Worm (Caenorhabditis elegans) whole organism, L4 larva: ENCODE measurements around the gene R06B9.5.

Experiments
- T26A8.4 ChIP-seq: fragments of 200-800 bp; sonication (Bioruptor generic); IDR thresholded peaks from 2 replicates; pipeline ENCODE4 v1.3.6; 2022; ENCODE audit warnings: missing genetic modification characterization, missing compliant biosample characterization
- Y105C5A.15 ChIP-seq: fragments of 200-800 bp; sonication (Bioruptor generic); IDR thresholded peaks from 2 replicates; pipeline ENCODE4 v1.3.6; 2022; ENCODE audit warnings: missing genetic modification characterization, missing compliant biosample characterization
- aha-1 ChIP-seq: fragments of 150-350 bp; peaks from one replicate; lab custom pipeline; 2014; ENCODE audit warnings: missing biosample characterization, missing genetic modification characterization
- ceh-28 ChIP-seq: fragments of 150-350 bp; optimal IDR thresholded peaks from 2 replicates; lab custom pipeline; 2014; ENCODE audit warnings: missing biosample characterization, missing genetic modification reagents, missing genetic modification characterization
- cey-2 ChIP-seq: sonication (generic microtip); optimal IDR thresholded peaks from 3 replicates; lab custom pipeline; 2017; ENCODE audit warnings: missing genetic modification characterization, mild to moderate bottlenecking, missing compliant biosample characterization, antibody characterized with exemption, borderline replicate concordance; ENCODE audit not compliant: insufficient read depth
- daf-12 ChIP-seq: fragments of 150-350 bp; optimal IDR thresholded peaks from 2 replicates; lab custom pipeline; 2014; ENCODE audit warnings: missing biosample characterization, missing genetic modification reagents, missing genetic modification characterization
- daf-16 ChIP-seq, 3 experiments: sonication (generic microtip); optimal IDR thresholded peaks; 2 replicates each; lab custom pipeline; 2016 to 2017; ENCODE audit warnings: missing genetic modification characterization in 3 of 3, missing genetic modification reagents in 3 of 3, mild to moderate bottlenecking in 2 of 3, missing compliant biosample characterization in 2 of 3, missing biosample characterization in 1 of 3, moderate library complexity in 1 of 3
- dmd-6 ChIP-seq: fragments of 200-800 bp; sonication (Bioruptor generic); IDR thresholded peaks from 2 replicates; pipeline ENCODE4 v1.3.6; 2022; ENCODE audit warnings: missing genetic modification reagents, missing genetic modification characterization, missing compliant biosample characterization
- dmd-8 ChIP-seq: fragments of 200-800 bp; sonication (Bioruptor generic); IDR thresholded peaks from 2 replicates; pipeline ENCODE4 v1.3.6; 2022; ENCODE audit warnings: missing genetic modification characterization, missing compliant biosample characterization
- dve-1 ChIP-seq: sonication (generic microtip); optimal IDR thresholded peaks from 2 replicates; lab custom pipeline; 2017; ENCODE audit warnings: antibody characterized with exemption, mild to moderate bottlenecking, missing genetic modification characterization, missing compliant biosample characterization; ENCODE audit not compliant: insufficient read depth
- fkh-10 ChIP-seq: fragments of 150-350 bp; optimal IDR thresholded peaks from 2 replicates; lab custom pipeline; 2014; ENCODE audit warnings: missing biosample characterization, missing genetic modification reagents, missing genetic modification characterization
- fos-1 ChIP-seq: fragments of 150-350 bp; optimal IDR thresholded peaks from 2 replicates; lab custom pipeline; 2014; ENCODE audit warnings: missing biosample characterization, missing genetic modification characterization
- hif-1 ChIP-seq, 2 experiments: sonication (generic microtip); optimal IDR thresholded peaks; 2 replicates each; lab custom pipeline; 2016 to 2017; ENCODE audit warnings: missing compliant biosample characterization in 2 of 2, missing genetic modification characterization in 2 of 2, missing genetic modification reagents in 2 of 2, missing genotype in 2 of 2, mild to moderate bottlenecking in 1 of 2
- hlh-11 ChIP-seq: fragments of 200-800 bp; sonication (Bioruptor generic); optimal IDR thresholded peaks from 2 replicates; lab custom pipeline; 2018; ENCODE audit warnings: mild to moderate bottlenecking, missing genetic modification characterization, missing compliant biosample characterization
- hlh-30 ChIP-seq: sonication (generic microtip); optimal IDR thresholded peaks from 2 replicates; lab custom pipeline; 2017; ENCODE audit warnings: antibody characterized with exemption, mild to moderate bottlenecking, missing genetic modification characterization, missing compliant biosample characterization; ENCODE audit not compliant: insufficient read depth
- lim-7 ChIP-seq: fragments of 200-800 bp; sonication (Bioruptor generic); IDR thresholded peaks from 2 replicates; pipeline ENCODE4 v1.3.6; 2022; ENCODE audit warnings: missing genetic modification characterization, missing compliant biosample characterization
- lin-1 ChIP-seq: fragments of 200-800 bp; sonication (Bioruptor generic); IDR thresholded peaks from 2 replicates; pipeline ENCODE4 v1.3.6; 2022; ENCODE audit warnings: missing genetic modification reagents, missing genetic modification characterization, missing compliant biosample characterization
- lsy-2 ChIP-seq, 2 experiments: fragments of 150-350 bp in 1 of 2; sonication (generic microtip) in 1 of 2; optimal IDR thresholded peaks; 2 replicates each; lab custom pipeline; 2014 to 2017; ENCODE audit warnings: missing biosample characterization in 2 of 2, missing genetic modification characterization in 2 of 2
- mdl-1 ChIP-seq, 2 experiments: fragments of 150-350 bp in 1 of 2; sonication (generic microtip) in 1 of 2; optimal IDR thresholded peaks; 2 replicates each; lab custom pipeline; 2014 to 2017; ENCODE audit warnings: missing biosample characterization in 2 of 2, missing genetic modification characterization in 2 of 2
- mes-2 ChIP-seq: sonication (generic microtip); optimal IDR thresholded peaks from 2 replicates; lab custom pipeline; 2016; ENCODE audit warnings: missing genotype, mild to moderate bottlenecking, missing genetic modification characterization, missing compliant biosample characterization; ENCODE audit not compliant: poor library complexity, severe bottlenecking
- mxl-3 ChIP-seq: fragments of 200-800 bp; sonication (Bioruptor generic); optimal IDR thresholded peaks from 2 replicates; lab custom pipeline; 2018; ENCODE audit warnings: mild to moderate bottlenecking, missing genetic modification characterization, missing compliant biosample characterization
- nhr-102 ChIP-seq: sonication (generic microtip); optimal IDR thresholded peaks from 2 replicates; lab custom pipeline; 2016; ENCODE audit warnings: mild to moderate bottlenecking, missing genetic modification characterization, moderate library complexity, missing compliant biosample characterization
- nhr-25 ChIP-seq: sonication (generic microtip); optimal IDR thresholded peaks from 2 replicates; lab custom pipeline; 2017; ENCODE audit warnings: missing genetic modification characterization, mild to moderate bottlenecking, missing compliant biosample characterization, antibody characterized with exemption, moderate library complexity, borderline replicate concordance; ENCODE audit not compliant: insufficient read depth
- nhr-28 ChIP-seq: fragments of 150-350 bp; optimal IDR thresholded peaks from 2 replicates; lab custom pipeline; 2014; ENCODE audit warnings: missing biosample characterization, missing genetic modification characterization
- nhr-42 ChIP-seq: fragments of 200-800 bp; sonication (Bioruptor generic); IDR thresholded peaks from 2 replicates; pipeline ENCODE4 v1.3.6; 2022; ENCODE audit warnings: missing genetic modification characterization, missing compliant biosample characterization
- nhr-48 ChIP-seq: sonication (generic microtip); optimal IDR thresholded peaks from 2 replicates; lab custom pipeline; 2016; ENCODE audit warnings: mild to moderate bottlenecking, missing genetic modification characterization, missing compliant biosample characterization
- nhr-77 ChIP-seq: fragments of 150-350 bp; optimal IDR thresholded peaks from 2 replicates; lab custom pipeline; 2014; ENCODE audit warnings: missing biosample characterization, missing genetic modification characterization
- php-3 ChIP-seq: fragments of 200-800 bp; sonication (Bioruptor generic); IDR thresholded peaks from 2 replicates; pipeline ENCODE4 v1.3.6; 2022; ENCODE audit warnings: missing genetic modification reagents, missing genetic modification characterization, missing compliant biosample characterization
- pqm-1 ChIP-seq: sonication (generic microtip); optimal IDR thresholded peaks from 2 replicates; lab custom pipeline; 2017; ENCODE audit warnings: missing biosample characterization, missing genetic modification characterization
- sdz-12 ChIP-seq: fragments of 200-800 bp; sonication (Bioruptor generic); optimal IDR thresholded peaks from 2 replicates; lab custom pipeline; 2018; ENCODE audit warnings: mild to moderate bottlenecking, missing genetic modification characterization, missing compliant biosample characterization
- snpc-4 ChIP-seq: fragments of 150-350 bp; optimal IDR thresholded peaks from 2 replicates; lab custom pipeline; 2014; ENCODE audit warnings: missing biosample characterization, missing genetic modification characterization
- spr-1 ChIP-seq: sonication (generic microtip); optimal IDR thresholded peaks from 2 replicates; lab custom pipeline; 2016; ENCODE audit warnings: mild to moderate bottlenecking, missing genetic modification characterization, missing compliant biosample characterization
- tag-97 ChIP-seq: fragments of 200-800 bp; sonication (Bioruptor generic); IDR thresholded peaks from 2 replicates; pipeline ENCODE4 v1.3.6; 2022; ENCODE audit warnings: missing genetic modification characterization, missing compliant biosample characterization
- tra-1 ChIP-seq: fragments of 200-800 bp; sonication (Bioruptor generic); IDR thresholded peaks from 2 replicates; pipeline ENCODE4 v1.3.6; 2022; ENCODE audit warnings: missing genetic modification reagents, missing genetic modification characterization, missing compliant biosample characterization
- unc-39 ChIP-seq: sonication (generic microtip); optimal IDR thresholded peaks from 2 replicates; lab custom pipeline; 2017; ENCODE audit warnings: missing biosample characterization, missing genetic modification characterization
- unc-62 ChIP-seq, 3 experiments: fragments of 150-350 bp in 1 of 3; sonication (generic microtip); optimal IDR thresholded peaks in 2 of 3; peaks in 1 of 3; 1 replicate in 1 of 3; 2 replicates in 2 of 3; lab custom pipeline; 2014 to 2017; ENCODE audit warnings: missing biosample characterization in 3 of 3, missing genetic modification characterization in 3 of 3, missing genetic modification reagents in 3 of 3, missing genotype in 1 of 3
- ztf-11 ChIP-seq: fragments of 150-350 bp; optimal IDR thresholded peaks from 2 replicates; lab custom pipeline; 2014; ENCODE audit warnings: missing biosample characterization, missing genetic modification characterization
- ztf-7 ChIP-seq: fragments of 150-350 bp; optimal IDR thresholded peaks from 2 replicates; lab custom pipeline; 2014; ENCODE audit warnings: missing biosample characterization, missing genetic modification characterization

R06B9.5 gene

DNA sequence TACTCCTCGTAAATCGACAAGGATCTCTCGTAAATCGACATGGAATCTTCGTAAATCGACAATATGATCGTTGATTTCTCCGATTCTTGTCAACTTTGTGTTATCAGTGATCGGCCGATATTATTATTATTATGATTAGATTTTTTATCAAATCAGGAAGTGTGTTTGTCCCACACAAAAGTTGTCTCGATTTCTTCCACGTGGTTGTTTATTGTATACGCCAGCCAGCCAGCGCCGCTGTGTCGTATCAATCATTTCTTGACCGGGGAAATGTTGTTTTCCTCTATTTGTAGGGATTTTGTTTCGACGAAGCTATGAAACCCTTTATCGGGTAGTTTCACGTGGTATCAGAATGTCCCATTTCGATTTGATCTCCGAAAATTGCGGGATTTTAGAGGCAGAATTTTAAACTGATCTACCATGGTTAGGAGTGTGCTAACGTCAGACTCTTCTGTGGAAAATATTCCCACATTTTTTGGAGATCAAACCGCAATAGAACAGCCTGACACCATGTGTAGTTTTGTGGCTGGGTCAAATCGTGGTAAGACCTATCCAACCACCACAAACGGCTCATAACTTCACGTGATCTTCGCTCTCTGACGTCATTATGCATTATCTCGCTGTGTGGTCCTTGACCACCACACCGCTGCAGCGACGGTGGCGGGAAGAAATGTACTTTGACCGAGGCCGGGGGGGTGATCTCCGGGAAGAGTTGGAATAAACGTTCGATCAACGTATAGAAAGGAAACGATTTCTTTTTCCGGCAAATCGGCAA is 1.8 kb downstream of the R06B9.5 start:
- TF ChIP-seq spr-1 (tag; lab: Kevin White, UChicago): no peak
- TF ChIP-seq daf-16 (GFP tag; optimal IDR thresholded peaks at IDR 0.05; lab: Kevin White, UChicago): no peak
- TF ChIP-seq daf-16 (tag; optimal IDR thresholded peaks at IDR 0.05; lab: Kevin White, UChicago): peak; percentile 99
- TF ChIP-seq fkh-10 (GFP tag; lab: Kevin White, UChicago): no peak
- TF ChIP-seq lin-1: 0 out of 2 replicates have a peak, but pooled peaks have one; percentile 12
- TF ChIP-seq mxl-3: peak; percentile 52
- TF ChIP-seq dmd-6 (GFP tag; lab: Robert Waterston, UW): peak; percentile 61
- TF ChIP-seq nhr-42 (GFP tag; lab: Robert Waterston, UW): 0 out of 2 replicates have a peak, but pooled peaks have one; percentile 51
- TF ChIP-seq daf-12 (tag; lab: Kevin White, UChicago): no peak
- no peak for TF ChIP-seq T26A8.4 (GFP tag; lab: Robert Waterston, UW)
- peak; percentile 77 for TF ChIP-seq dve-1 (tag; lab: Kevin White, UChicago)
- TF ChIP-seq ztf-11: no peak
- peak in 1 of 2 experiments; percentile 68 for TF ChIP-seq mdl-1 (tag; optimal IDR thresholded peaks at IDR 0.05; lab: Kevin White, UChicago)
- peak; percentile 10 for TF ChIP-seq pqm-1 (tag; lab: Kevin White, UChicago)
- peak; percentile 61 for TF ChIP-seq nhr-102 (tag; lab: Kevin White, UChicago)
- TF ChIP-seq php-3: peak; percentile 39; the same call in 1 of the 2 replicates
- peak; percentile 67 for TF ChIP-seq nhr-28 (tag; lab: Kevin White, UChicago)
- TF ChIP-seq aha-1: peak; percentile 42
- no peak for TF ChIP-seq dmd-8 (GFP tag; lab: Robert Waterston, UW)
- no peak for TF ChIP-seq sdz-12 (GFP tag; lab: Kevin White, UChicago)
- TF ChIP-seq hlh-30 (tag; lab: Kevin White, UChicago): peak; percentile 23
- peak in 1 of 2 experiments; percentile 22 for TF ChIP-seq hif-1 (tag; optimal IDR thresholded peaks at IDR 0.05; lab: Kevin White, UChicago)
- no peak for TF ChIP-seq nhr-25 (tag; lab: Kevin White, UChicago)
- peak; percentile 51 for TF ChIP-seq nhr-48 (tag; lab: Kevin White, UChicago)
- TF ChIP-seq lsy-2 (tag; optimal IDR thresholded peaks at IDR 0.05; lab: Kevin White, UChicago): peak in 1 of 2 experiments; percentile 1
- TF ChIP-seq hlh-11 (tag; lab: Kevin White, UChicago): peak; percentile 87
- peak; percentile 29 for TF ChIP-seq mes-2 (tag; lab: Kevin White, UChicago)
- TF ChIP-seq tra-1 (GFP tag; lab: Robert Waterston, UW): no peak
- TF ChIP-seq nhr-77 (tag; lab: Kevin White, UChicago): peak; percentile 84

DNA sequence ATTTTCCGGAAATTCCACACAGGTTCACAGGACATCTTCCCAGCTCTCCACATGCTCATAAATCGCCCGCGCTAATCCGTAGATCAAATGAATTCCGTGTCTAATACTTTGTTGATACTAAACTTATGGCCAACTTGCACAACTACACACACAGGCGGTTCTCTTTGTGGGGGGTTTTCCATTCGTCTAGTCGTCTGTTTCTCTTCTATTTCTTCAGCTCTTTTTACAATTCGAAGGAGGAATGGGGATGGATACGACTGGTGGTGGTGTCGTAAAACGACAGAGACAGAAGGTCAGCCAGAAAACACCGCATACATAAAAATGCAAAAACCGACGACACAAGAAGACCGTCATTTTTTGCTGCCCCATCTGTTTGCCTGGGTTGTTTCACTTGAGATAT is 3.3 kb downstream of the R06B9.5 start:
- TF ChIP-seq Y105C5A.15 (GFP tag; lab: Robert Waterston, UW) (no peak), aha-1 (peak; percentile 83)
- TF ChIP-seq, all 104 proteins: peak for 1

- TF ChIP-seq lim-7 (GFP tag; lab: Robert Waterston, UW): no peak
- peak; percentile 20 for TF ChIP-seq aha-1
- no peak for TF ChIP-seq unc-39 (tag; lab: Kevin White, UChicago)
- no peak for TF ChIP-seq tag-97 (GFP tag; lab: Robert Waterston, UW)
- TF ChIP-seq tra-1 (GFP tag; lab: Robert Waterston, UW): no peak
- no peak for TF ChIP-seq mdl-1 (tag; optimal IDR thresholded peaks at IDR 0.05; lab: Kevin White, UChicago)
Observed at ce11 chrII:13741449-13741848, 5.3 kb downstream of the R06B9.5 start, which contains the start of gene mig-14. mig-14 (plus strand) TSS chrII:13741738.

DNA sequence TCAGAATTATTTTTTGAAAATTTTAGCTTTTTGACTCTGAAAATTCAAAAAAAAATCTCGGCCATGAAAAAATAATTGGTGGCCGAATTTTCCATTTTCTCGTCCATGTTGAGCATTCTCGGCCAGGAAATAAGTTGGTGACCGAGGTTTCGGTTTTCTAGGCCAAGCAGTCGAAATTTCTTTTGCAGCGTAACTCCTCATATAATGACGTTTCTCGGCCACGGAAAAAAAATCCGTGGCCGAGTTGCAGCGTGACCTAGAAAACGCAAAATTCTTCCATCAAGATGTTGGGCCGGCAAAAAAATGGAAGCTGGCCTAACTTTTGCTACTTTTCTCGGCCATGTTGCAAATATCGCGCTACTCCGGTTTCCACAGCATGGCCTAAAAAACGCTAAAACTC is 14.0 kb downstream of the R06B9.5 start:
- TF ChIP-seq unc-62 (GFP tag; optimal IDR thresholded peaks at IDR 0.05 in 1 of 2; lab: Kevin White, UChicago): peak in 1 of 2 experiments; percentile 34
- no peak for TF ChIP-seq unc-62 (tag; optimal IDR thresholded peaks at IDR 0.05; lab: Kevin White, UChicago)
- TF ChIP-seq ceh-28 (tag; lab: Kevin White, UChicago): no peak
- TF ChIP-seq hif-1 (tag; optimal IDR thresholded peaks at IDR 0.05; lab: Kevin White, UChicago): no peak
- no peak for TF ChIP-seq fos-1 (tag; lab: Kevin White, UChicago)
- TF ChIP-seq snpc-4 (tag; lab: Kevin White, UChicago): no peak
- no peak for TF ChIP-seq ztf-7 (tag; lab: Kevin White, UChicago)
- TF ChIP-seq cey-2 (tag; lab: Kevin White, UChicago): no peak
- peak; percentile 83 for TF ChIP-seq aha-1
